Fruit fly (Drosophila melanogaster) whole organism, embryonic: ENCODE measurements around the gene CG4338.

ENCODE experiments used
- Aef1 ChIP-seq: fragments of 200-800 bp; sonication (Bioruptor generic); IDR thresholded peaks from 3 replicates; pipeline ENCODE4 v1.3.6; 2022; ENCODE audit warnings: missing biosample characterization, missing genetic modification characterization
- CG10267 ChIP-seq: fragments of 200-800 bp; sonication (Bioruptor generic); optimal IDR thresholded peaks from 2 replicates; lab custom pipeline; 2018; ENCODE audit warnings: missing biosample characterization, mild to moderate bottlenecking, missing genetic modification characterization, moderate library complexity
- CG11093 ChIP-seq: fragments of 200-800 bp; sonication (Bioruptor generic); IDR thresholded peaks from 3 replicates; pipeline ENCODE4 v1.3.6; 2022; ENCODE audit warnings: missing biosample characterization, missing genetic modification characterization
- CG11695 ChIP-seq: fragments of 200-800 bp; sonication (Bioruptor generic); IDR thresholded peaks from 3 replicates; pipeline ENCODE4 v1.3.6; 2022; ENCODE audit warnings: missing biosample characterization, missing genetic modification characterization
- CG12071 ChIP-seq: fragments of 200-800 bp; sonication (Bioruptor generic); optimal IDR thresholded peaks from 3 replicates; lab custom pipeline; 2018; ENCODE audit warnings: missing biosample characterization, mild to moderate bottlenecking, missing genetic modification characterization
- CG12104 ChIP-seq: fragments of 200-800 bp; sonication (Bioruptor generic); optimal IDR thresholded peaks from 3 replicates; lab custom pipeline; 2016; ENCODE audit warnings: missing biosample characterization, missing genetic modification characterization
- CG12219 ChIP-seq: fragments of 200-800 bp; sonication (Bioruptor generic); optimal IDR thresholded peaks from 3 replicates; lab custom pipeline; 2018; ENCODE audit warnings: missing biosample characterization, mild to moderate bottlenecking, missing genetic modification characterization
- CG12744 ChIP-seq: fragments of 200-800 bp; sonication (Bioruptor generic); optimal IDR thresholded peaks from 2 replicates; lab custom pipeline; 2016; ENCODE audit warnings: missing biosample characterization, missing genetic modification characterization
- CG1603 ChIP-seq: fragments of 200-800 bp; sonication (Bioruptor generic); optimal IDR thresholded peaks from 2 replicates; lab custom pipeline; 2019; ENCODE audit warnings: missing biosample characterization, mild to moderate bottlenecking, missing genetic modification characterization, moderate library complexity
- CG17359 ChIP-seq: fragments of 200-800 bp; sonication (Bioruptor generic); optimal IDR thresholded peaks from 3 replicates; lab custom pipeline; 2018; ENCODE audit warnings: missing biosample characterization, mild to moderate bottlenecking, missing genetic modification characterization, moderate library complexity
- CG18262 ChIP-seq: fragments of 200-800 bp; optimal IDR thresholded peaks from 3 replicates; lab custom pipeline; 2019; ENCODE audit warnings: missing biosample characterization, mild to moderate bottlenecking, missing genetic modification characterization, moderate library complexity
- CG3065 ChIP-seq: fragments of 200-800 bp; sonication (Bioruptor generic); optimal IDR thresholded peaks from 2 replicates; lab custom pipeline; 2016; ENCODE audit warnings: missing biosample characterization, missing genetic modification characterization
- CG32767 ChIP-seq: fragments of 200-800 bp; sonication (Bioruptor generic); IDR thresholded peaks from 2 replicates; pipeline ENCODE4 v1.3.6; 2022; ENCODE audit warnings: missing biosample characterization, missing genetic modification characterization
- CG3726 ChIP-seq: fragments of 200-800 bp; sonication (Bioruptor generic); IDR thresholded peaks from 3 replicates; pipeline ENCODE4, ENCODE4 v1.3.6; 2022; ENCODE audit warnings: missing biosample characterization, missing genetic modification characterization
- CG6765 ChIP-seq: fragments of 200-800 bp; sonication (Bioruptor generic); optimal IDR thresholded peaks from 3 replicates; lab custom pipeline; 2017; ENCODE audit warnings: missing biosample characterization, mild to moderate bottlenecking, missing genetic modification characterization
- CG7372 ChIP-seq: fragments of 200-800 bp; sonication (Bioruptor generic); IDR thresholded peaks from 2 replicates; pipeline ENCODE4 v1.3.6; 2022; ENCODE audit warnings: missing biosample characterization, missing genetic modification characterization
- CG7745 ChIP-seq: fragments of 200-800 bp; sonication (Bioruptor generic); optimal IDR thresholded peaks from 2 replicates; lab custom pipeline; 2018; ENCODE audit warnings: missing biosample characterization, mild to moderate bottlenecking, missing genetic modification characterization, moderate library complexity
- CG7928 ChIP-seq: fragments of 200-800 bp; sonication (Bioruptor generic); optimal IDR thresholded peaks from 2 replicates; lab custom pipeline; 2017; ENCODE audit warnings: missing biosample characterization, mild to moderate bottlenecking, missing genetic modification characterization
- CG8281 ChIP-seq: fragments of 200-800 bp; sonication (Bioruptor generic); optimal IDR thresholded peaks from 2 replicates; lab custom pipeline; 2018; ENCODE audit warnings: missing biosample characterization, mild to moderate bottlenecking, missing genetic modification characterization, moderate library complexity
- Deaf1 ChIP-seq: fragments of 200-800 bp; optimal IDR thresholded peaks from 3 replicates; lab custom pipeline; 2019; ENCODE audit warnings: missing biosample characterization, mild to moderate bottlenecking, missing genetic modification characterization, moderate library complexity
- E2f1 ChIP-seq: fragments of 200-800 bp; sonication (Bioruptor generic); IDR thresholded peaks from 2 replicates; pipeline ENCODE4 v1.3.6; 2022; ENCODE audit warnings: missing biosample characterization, missing genetic modification characterization
- ERR ChIP-seq: fragments of 200-800 bp; sonication (Bioruptor generic); optimal IDR thresholded peaks from 2 replicates; lab custom pipeline; 2016; ENCODE audit warnings: missing biosample characterization, missing genetic modification characterization
- Elba2 ChIP-seq: fragments of 200-800 bp; sonication (Bioruptor generic); optimal IDR thresholded peaks from 3 replicates; lab custom pipeline; 2016; ENCODE audit warnings: missing biosample characterization, missing genetic modification characterization
- HLH54F ChIP-seq: fragments of 200-800 bp; sonication (Bioruptor generic); optimal IDR thresholded peaks from 3 replicates; lab custom pipeline; 2016; ENCODE audit warnings: missing biosample characterization, missing genetic modification characterization
- Hr3 ChIP-seq: fragments of 200-800 bp; sonication (Bioruptor generic); optimal IDR thresholded peaks from 3 replicates; lab custom pipeline; 2016; ENCODE audit warnings: missing biosample characterization, missing genetic modification characterization
- MESR4 ChIP-seq: fragments of 200-800 bp; sonication (Bioruptor generic); optimal IDR thresholded peaks from 2 replicates; lab custom pipeline; 2018; ENCODE audit warnings: missing biosample characterization, mild to moderate bottlenecking, missing genetic modification characterization, moderate library complexity
- Med ChIP-seq: fragments of 200-800 bp; sonication (Bioruptor generic); peaks from one replicate; lab custom pipeline; 2016; ENCODE audit warnings: missing biosample characterization, missing genetic modification characterization, mild to moderate bottlenecking, inconsistent platforms, moderate library complexity
- Nf-YC ChIP-seq: fragments of 200-800 bp; optimal IDR thresholded peaks from 3 replicates; lab custom pipeline; 2019; ENCODE audit warnings: missing biosample characterization, mild to moderate bottlenecking, missing genetic modification characterization, moderate library complexity
- NfI ChIP-seq: fragments of 200-800 bp; sonication (Bioruptor generic); optimal IDR thresholded peaks from 3 replicates; lab custom pipeline; 2018; ENCODE audit warnings: missing biosample characterization, mild to moderate bottlenecking, missing genetic modification characterization, moderate library complexity
- Pdp1 ChIP-seq, 2 experiments: fragments of 200-800 bp; sonication (Bioruptor generic); optimal IDR thresholded peaks; 3 replicates each; lab custom pipeline; 2016; ENCODE audit warnings: missing biosample characterization in 2 of 2, missing genetic modification characterization in 2 of 2, mild to moderate bottlenecking in 1 of 2, moderate library complexity in 1 of 2
- al ChIP-seq: fragments of 200-800 bp; sonication (Bioruptor generic); IDR thresholded peaks from 2 replicates; pipeline ENCODE4 v1.3.6; 2022; ENCODE audit warnings: missing biosample characterization, missing genetic modification characterization
- croc ChIP-seq: fragments of 200-800 bp; sonication (Bioruptor generic); conservative IDR thresholded peaks from 3 replicates; pipeline ENCODE4 v1.3.6; 2022; ENCODE audit warnings: missing biosample characterization, missing genetic modification characterization
- cwo ChIP-seq: fragments of 200-800 bp; sonication (Bioruptor generic); optimal IDR thresholded peaks from 3 replicates; lab custom pipeline; 2017; ENCODE audit warnings: missing biosample characterization, missing genetic modification characterization, mild to moderate bottlenecking, moderate library complexity, missing genetic modification reagents
- dimm ChIP-seq: fragments of 200-800 bp; sonication (Bioruptor generic); IDR thresholded peaks from 2 replicates; pipeline ENCODE4 v1.3.6; 2022; ENCODE audit warnings: missing biosample characterization, missing genetic modification characterization
- dysf ChIP-seq: fragments of 200-800 bp; sonication (Bioruptor generic); IDR thresholded peaks from 3 replicates; pipeline ENCODE4 v1.3.6; 2022; ENCODE audit warnings: missing biosample characterization, missing genetic modification characterization
- eve ChIP-seq, 2 experiments: fragments of >200 bp; optimal IDR thresholded peaks; 2 replicates each; lab custom pipeline; 2017; ENCODE audit warnings: missing biosample characterization in 2 of 2, missing genetic modification characterization in 2 of 2
- inv ChIP-seq: fragments of 200-800 bp; sonication (Bioruptor generic); IDR thresholded peaks from 2 replicates; pipeline ENCODE4 v1.3.6; 2022; ENCODE audit warnings: missing biosample characterization, missing genetic modification characterization; ENCODE audit not compliant: partially characterized antibody
- kah ChIP-seq: fragments of 200-800 bp; sonication (Bioruptor generic); optimal IDR thresholded peaks from 2 replicates; lab custom pipeline; 2018; ENCODE audit warnings: missing biosample characterization, mild to moderate bottlenecking, missing genetic modification characterization
- lov ChIP-seq, 2 experiments: fragments of 200-800 bp in 1 of 2; fragments of >200 bp in 1 of 2; sonication (Bioruptor generic) in 1 of 2; IDR thresholded peaks in 1 of 2; optimal IDR thresholded peaks in 1 of 2; 2 replicates in 1 of 2; 3 replicates in 1 of 2; pipeline versions ENCODE4 v1.3.6 to Lab custom; 2017 to 2022; ENCODE audit warnings: missing biosample characterization in 1 of 2, missing genetic modification characterization in 1 of 2
- nerfin-1 ChIP-seq: fragments of 200-800 bp; sonication (Bioruptor generic); optimal IDR thresholded peaks from 3 replicates; lab custom pipeline; 2019; ENCODE audit warnings: missing biosample characterization, mild to moderate bottlenecking, missing genetic modification characterization, moderate library complexity
- nom ChIP-seq: fragments of 200-800 bp; sonication (Bioruptor generic); optimal IDR thresholded peaks from 2 replicates; lab custom pipeline; 2017; ENCODE audit warnings: missing biosample characterization, missing genetic modification characterization, mild to moderate bottlenecking, moderate library complexity, missing genetic modification reagents
- repo ChIP-seq: fragments of 200-800 bp; sonication (Bioruptor generic); optimal IDR thresholded peaks from 2 replicates; lab custom pipeline; 2016; ENCODE audit warnings: missing biosample characterization, missing genetic modification characterization
- scrt ChIP-seq: fragments of 200-800 bp; sonication (Bioruptor generic); optimal IDR thresholded peaks from 2 replicates; lab custom pipeline; 2018; ENCODE audit warnings: missing biosample characterization, mild to moderate bottlenecking, missing genetic modification characterization, moderate library complexity
- sim ChIP-seq: fragments of 200-800 bp; sonication (Bioruptor generic); IDR thresholded peaks from 2 replicates; pipeline ENCODE4 v1.3.6; 2022; ENCODE audit warnings: missing biosample characterization, missing genetic modification characterization
- twi ChIP-seq: fragments of 200-800 bp; optimal IDR thresholded peaks from 2 replicates; lab custom pipeline; 2019; ENCODE audit warnings: missing biosample characterization, mild to moderate bottlenecking, missing genetic modification characterization, moderate library complexity
- tx ChIP-seq: fragments of 200-800 bp; sonication (Bioruptor generic); optimal IDR thresholded peaks from 2 replicates; lab custom pipeline; 2016; ENCODE audit warnings: missing biosample characterization, missing genetic modification characterization
- wdn ChIP-seq: fragments of 200-800 bp; sonication (Bioruptor generic); IDR thresholded peaks from 2 replicates; pipeline ENCODE4 v1.3.6; 2022; ENCODE audit warnings: missing biosample characterization, missing genetic modification characterization
- z ChIP-seq: fragments of 200-800 bp; sonication (Bioruptor generic); IDR thresholded peaks from 3 replicates; pipeline ENCODE4 v1.3.6; 2022; ENCODE audit warnings: missing biosample characterization, missing genetic modification characterization
- zen2 ChIP-seq: fragments of 200-800 bp; sonication (Bioruptor generic); IDR thresholded peaks from 3 replicates; pipeline ENCODE4 v1.3.6; 2022; ENCODE audit warnings: missing biosample characterization, missing genetic modification characterization; ENCODE audit not compliant: partially characterized antibody

CG4338 gene

dm6 chr3R:15289828-15290641, 14.7 kb downstream of the CG4338 start (continued):
- TF ChIP-seq CG17359 (tag; lab: Kevin White, UChicago) (no peak), lov (optimal IDR thresholded peaks at IDR 0.05; lab: Kevin White, UChicago) (no peak), lov (GFP tag; IDR thresholded peaks at IDR 0.05; lab: Robert Waterston, UW) (no peak), Pdp1 (GFP tag; optimal IDR thresholded peaks at IDR 0.05; lab: Kevin White, UChicago) (peak in 1 of 2 experiments; percentile 75), CG12071 (GFP tag; lab: Kevin White, UChicago) (no peak), inv (GFP tag; lab: Robert Waterston, UW) (no peak), nom (GFP tag; lab: Kevin White, UChicago) (peak; percentile 12), zen2 (GFP tag; lab: Robert Waterston, UW) (no peak), Elba2 (no peak), Hr3 (GFP tag; lab: Kevin White, UChicago) (no peak), CG8281 (tag; lab: Kevin White, UChicago) (no peak), kah (GFP tag; lab: Kevin White, UChicago) (peak; percentile 78), MESR4 (GFP tag; lab: Kevin White, UChicago) (no peak), eve (GFP tag; optimal IDR thresholded peaks at IDR 0.05; lab: Kevin White, UChicago) (peak in 1 of 2 experiments; percentile 9), CG10267 (no peak), CG3065 (GFP tag; lab: Kevin White, UChicago) (no peak), nerfin-1 (no peak), HLH54F (GFP tag; lab: Kevin White, UChicago) (no peak), CG12744 (no peak), repo (GFP tag; lab: Kevin White, UChicago) (no peak), ERR (GFP tag; lab: Kevin White, UChicago) (no peak), Aef1 (GFP tag; lab: Robert Waterston, UW) (no peak), CG12104 (GFP tag; lab: Kevin White, UChicago) (no peak), CG1603 (tag; lab: Kevin White, UChicago) (no peak), tx (GFP tag; lab: Kevin White, UChicago) (no peak), CG12219 (GFP tag; lab: Kevin White, UChicago) (no peak), CG6765 (GFP tag; lab: Kevin White, UChicago) (peak; percentile 31), CG7372 (GFP tag; lab: Robert Waterston, UW) (no peak), CG3726 (GFP tag; lab: Robert Waterston, UW) (no peak), E2f1 (GFP tag; lab: Robert Waterston, UW) (no peak), sim (GFP tag; lab: Robert Waterston, UW) (no peak), croc (no peak), CG7745 (tag; lab: Kevin White, UChicago) (no peak), NfI (GFP tag; lab: Kevin White, UChicago) (no peak), z (GFP tag; lab: Robert Waterston, UW) (no peak), Nf-YC (tag; lab: Kevin White, UChicago) (no peak), CG7928 (GFP tag; lab: Kevin White, UChicago) (no peak), CG18262 (tag; lab: Kevin White, UChicago) (no peak), twi (tag; lab: Kevin White, UChicago) (no peak), dysf (no peak), dimm (GFP tag; lab: Robert Waterston, UW) (no peak), CG11093 (GFP tag; lab: Robert Waterston, UW) (no peak), Med (peak; percentile 85), Deaf1 (tag; lab: Kevin White, UChicago) (no peak), cwo (GFP tag; lab: Kevin White, UChicago) (peak; percentile 25), wdn (GFP tag; lab: Robert Waterston, UW) (no peak), CG11695 (GFP tag; lab: Robert Waterston, UW) (no peak), CG32767 (GFP tag; lab: Robert Waterston, UW) (no peak), scrt (GFP tag; lab: Kevin White, UChicago) (peak; percentile 61), al (GFP tag; lab: Robert Waterston, UW) (no peak)
